Worm (Caenorhabditis elegans) whole organism, L3 larva: ENCODE results near the gene ZK470.6.

Experiments
- R02D3.7 ChIP-seq: fragments of 150-350 bp; optimal IDR thresholded peaks from 2 replicates; lab custom pipeline; 2014; ENCODE audit warnings: missing biosample characterization, missing genetic modification characterization
- ZK546.5 ChIP-seq: sonication (generic microtip); optimal IDR thresholded peaks from 2 replicates; lab custom pipeline; 2017; ENCODE audit warnings: missing biosample characterization, missing genetic modification characterization
- eor-1 ChIP-seq, 2 experiments: fragments of 150-350 bp; optimal IDR thresholded peaks; 2 replicates each; lab custom pipeline; 2014 to 2018; ENCODE audit warnings: missing biosample characterization in 2 of 2, missing genetic modification characterization in 2 of 2

ce11 chrX:4177394-4177793 is at the start of gene ZK470.6:
- TF ChIP-seq eor-1 (tag; optimal IDR thresholded peaks at IDR 0.05; lab: Kevin White, UChicago), result no peak
- no peak for TF ChIP-seq ZK546.5 (tag; lab: Kevin White, UChicago)
- no peak for TF ChIP-seq R02D3.7 (tag; lab: Kevin White, UChicago)
